Worm (Caenorhabditis elegans): Measurements from ENCODE around the gene egas-4.

Gene egas-4

DNA sequence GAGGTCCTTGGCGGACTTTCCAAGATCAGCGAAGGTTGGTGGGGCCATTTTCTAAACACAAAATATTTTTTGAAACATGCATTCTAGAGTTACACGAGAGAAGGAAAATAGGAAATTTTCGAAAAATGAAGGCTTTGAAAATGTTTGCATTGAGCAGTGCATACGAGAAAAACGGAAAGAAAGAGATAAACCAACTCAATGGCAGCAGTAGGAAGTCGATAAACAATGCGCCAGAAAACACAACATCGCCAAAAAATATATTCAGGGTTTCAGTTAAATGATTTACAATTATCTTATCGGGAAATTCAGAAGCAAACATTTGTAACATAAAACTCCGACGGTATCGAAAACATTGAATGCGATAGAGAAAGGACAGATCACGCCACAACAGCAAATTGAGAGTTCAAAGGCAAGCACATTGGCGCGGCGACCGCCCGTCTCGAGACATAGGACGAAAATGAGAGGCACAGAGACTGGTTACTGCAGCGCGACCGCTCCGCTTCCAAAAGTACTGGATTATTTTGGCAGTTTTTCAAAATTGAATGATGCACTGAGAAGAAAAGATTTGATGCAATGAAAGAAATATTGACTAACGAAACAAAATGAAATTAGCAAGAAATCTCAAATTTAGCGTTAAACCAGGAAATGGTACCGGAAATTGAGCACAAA is 10.3 kb upstream of the egas-4 start, which contains the start of the genes vdac-1 and R05G6.5 (continued):
- TF ChIP-seq mdl-1 (tag; optimal IDR thresholded peaks at IDR 0.05) (peak in 1 of 2 experiments; percentile 78), nhr-6 (tag; optimal IDR thresholded peaks at IDR 0.05) (peak; percentile 89), F37D6.2 (tag; optimal IDR thresholded peaks at IDR 0.05) (peak; percentile 13), nhr-48 (tag; optimal IDR thresholded peaks at IDR 0.05) (peak; percentile 11), nhr-102 (tag; optimal IDR thresholded peaks at IDR 0.05) (peak; percentile 60), Y75B8A.6 (GFP tag; IDR thresholded peaks at IDR 0.05) (0 out of 2 replicates have a peak, but pooled peaks have one; percentile 18), arid-1 (GFP tag; conservative IDR thresholded peaks at IDR 0.05) (no peak), daf-12 (tag; optimal IDR thresholded peaks at IDR 0.05) (no peak), vab-7 (GFP tag; IDR thresholded peaks at IDR 0.05) (peak; percentile 57), zip-2 (tag; optimal IDR thresholded peaks at IDR 0.05) (peak; percentile 10), ctbp-1 (GFP tag; IDR thresholded peaks at IDR 0.05) (peak; percentile 63; the same call in 1 of the 2 replicates), lin-13 (GFP tag; optimal IDR thresholded peaks at IDR 0.05) (peak; percentile 72), egl-27 (tag; optimal IDR thresholded peaks at IDR 0.05) (no peak), lim-7 (GFP tag; IDR thresholded peaks at IDR 0.05) (peak; percentile 13; the same call in 1 of the 2 replicates), Y105C5A.15 (GFP tag; IDR thresholded peaks at IDR 0.05) (no peak), ZK546.5 (tag; optimal IDR thresholded peaks at IDR 0.05) (no peak), ZK337.2 (GFP tag; IDR thresholded peaks at IDR 0.05) (no peak), fkh-10 (GFP tag; optimal IDR thresholded peaks at IDR 0.05) (peak; percentile 39), hlh-30 (tag; optimal IDR thresholded peaks at IDR 0.05; ENCODE audit: insufficient read depth) (peak; percentile 92), lin-38 (GFP tag; IDR thresholded peaks at IDR 0.05) (peak; percentile 67), T20F7.1 (GFP tag; optimal IDR thresholded peaks at IDR 0.05) (peak; percentile 88), duxl-1 (tag; optimal IDR thresholded peaks at IDR 0.05; ENCODE audit: poor library complexity) (peak; percentile 16), mxl-3 (GFP tag; optimal IDR thresholded peaks at IDR 0.05) (peak; percentile 99)

DNA sequence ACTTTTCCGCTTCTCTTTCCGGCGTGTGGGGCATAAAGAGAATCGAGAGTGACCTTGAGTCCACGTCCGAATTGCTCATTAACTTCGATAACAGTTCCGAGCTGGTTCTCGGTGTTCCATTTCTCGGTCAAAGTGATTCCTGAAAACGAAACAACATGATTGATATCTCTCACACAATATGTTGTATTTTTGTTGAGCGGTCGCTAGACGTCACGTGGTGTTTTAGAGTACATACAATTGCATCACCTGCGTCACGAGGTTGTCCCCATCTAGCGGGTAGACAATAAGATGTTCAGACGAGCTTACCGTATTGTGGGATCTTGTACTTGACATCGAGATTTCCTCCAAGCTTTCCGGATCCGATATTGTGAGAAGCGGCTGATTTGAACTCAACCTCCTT is 9.7 kb upstream of the egas-4 start:
- TF ChIP-seq unc-130 (GFP tag; optimal IDR thresholded peaks at IDR 0.05) (no peak), ZK546.5 (tag; optimal IDR thresholded peaks at IDR 0.05) (no peak), daf-12 (tag; optimal IDR thresholded peaks at IDR 0.05) (no peak), ceh-82 (tag; optimal IDR thresholded peaks at IDR 0.05) (no peak), snpc-4 (tag; optimal IDR thresholded peaks at IDR 0.05) (no peak), Y48G9A.11 (GFP tag; IDR thresholded peaks at IDR 0.05) (no peak), nhr-111 (GFP tag; optimal IDR thresholded peaks at IDR 0.05) (no peak), cey-2 (tag; optimal IDR thresholded peaks at IDR 0.05; ENCODE audit: borderline replicate concordance, insufficient read depth) (no peak), Y75B8A.6 (GFP tag; IDR thresholded peaks at IDR 0.05) (no peak), daf-8 (GFP tag; IDR thresholded peaks at IDR 0.05) (no peak), nhr-11 (tag; optimal IDR thresholded peaks at IDR 0.05) (peak; percentile 34), madf-9 (GFP tag; conservative IDR thresholded peaks at IDR 0.05) (no peak), dmd-8 (GFP tag; IDR thresholded peaks at IDR 0.05) (no peak), T20F7.1 (GFP tag; optimal IDR thresholded peaks at IDR 0.05) (peak; percentile 7), daf-19 (GFP tag; conservative IDR thresholded peaks at IDR 0.05) (no peak), mdl-1 (tag; optimal IDR thresholded peaks at IDR 0.05) (peak in 1 of 2 experiments; percentile 48), hmg-1.1 (GFP tag; IDR thresholded peaks at IDR 0.05) (no peak), arid-1 (GFP tag; conservative IDR thresholded peaks at IDR 0.05) (no peak), mxl-2 (GFP tag; conservative IDR thresholded peaks at IDR 0.05) (no peak), tra-1 (GFP tag; IDR thresholded peaks at IDR 0.05) (no peak), set-16 (GFP tag; IDR thresholded peaks at IDR 0.05) (no peak), ces-1 (GFP tag; optimal IDR thresholded peaks at IDR 0.05) (no peak), nhr-10 (tag; optimal IDR thresholded peaks at IDR 0.05) (no peak), lin-39 (tag; optimal IDR thresholded peaks at IDR 0.05) (no peak), R02D3.7 (tag; optimal IDR thresholded peaks at IDR 0.05) (no peak), spr-3 (GFP tag; optimal IDR thresholded peaks at IDR 0.05) (no peak), lin-1 (GFP tag; IDR thresholded peaks at IDR 0.05) (no peak), ctbp-1 (GFP tag; IDR thresholded peaks at IDR 0.05) (no peak), hlh-30 (tag; optimal IDR thresholded peaks at IDR 0.05; ENCODE audit: insufficient read depth) (peak; percentile 88), lin-29 (GFP tag; IDR thresholded peaks at IDR 0.05) (no peak), mxl-3 (GFP tag; optimal IDR thresholded peaks at IDR 0.05) (peak; percentile 43), F49E8.2 (tag; optimal IDR thresholded peaks at IDR 0.05; ENCODE audit: borderline replicate concordance) (no peak), hlh-11 (tag; optimal IDR thresholded peaks at IDR 0.05) (peak; percentile 71), nhr-48 (tag; optimal IDR thresholded peaks at IDR 0.05) (peak; percentile 39)
